Fruit fly (Drosophila melanogaster): ENCODE results near the gene CheB38a.
A peak's percentile ranks its signal among the peaks of the same experiment; 100 is the strongest.

CheB38a gene

dm6 chr2L:20807617-20808509, 10.5 kb downstream of the CheB38a start (continued):
- 0 out of 4 replicates have a peak, but pooled peaks have one; percentile 19 for TF ChIP-seq chinmo (GFP tag; IDR thresholded peaks at IDR 0.05; ENCODE audit: partially characterized antibody)
- peak; percentile 15 for TF ChIP-seq ewg (GFP tag; optimal IDR thresholded peaks at IDR 0.05)
- peak; percentile 31 for TF ChIP-seq CG17385 (GFP tag; optimal IDR thresholded peaks at IDR 0.05)
- peak; percentile 98 for TF ChIP-seq CG31224 (GFP tag; IDR thresholded peaks at IDR 0.05)
- no peak for TF ChIP-seq CG1832 (GFP tag; optimal IDR thresholded peaks at IDR 0.05)
- peak; percentile 29 for TF ChIP-seq tup (GFP tag; optimal IDR thresholded peaks at IDR 0.05)
- peak; percentile 76 for TF ChIP-seq gem (tag; optimal IDR thresholded peaks at IDR 0.05)
- TF ChIP-seq fu2 (GFP tag; optimal IDR thresholded peaks at IDR 0.05), result no peak
- TF ChIP-seq Sox102F (GFP tag; optimal IDR thresholded peaks at IDR 0.05), result peak; percentile 65
- no peak for TF ChIP-seq CG2202 (tag; optimal IDR thresholded peaks at IDR 0.05)
- peak; percentile 68 for TF ChIP-seq HHEX (GFP tag; optimal IDR thresholded peaks at IDR 0.05)
- peak; percentile 23 for TF ChIP-seq seq (GFP tag; IDR thresholded peaks at IDR 0.05)
- TF ChIP-seq sna (GFP tag; IDR thresholded peaks at IDR 0.05; ENCODE audit: partially characterized antibody), result 0 out of 2 replicates have a peak, but pooled peaks have one; percentile 18
- TF ChIP-seq zfh1 (GFP tag; IDR thresholded peaks at IDR 0.05), result peak; percentile 56; the same call in 2 of the 3 replicates
- peak; percentile 74 for TF ChIP-seq caup (GFP tag; optimal IDR thresholded peaks at IDR 0.05; ENCODE audit: severe bottlenecking)
- no peak for TF ChIP-seq tio (GFP tag; optimal IDR thresholded peaks at IDR 0.05)
- peak; percentile 52 for TF ChIP-seq CG18011 (GFP tag; optimal IDR thresholded peaks at IDR 0.05)
- TF ChIP-seq CG3838 (GFP tag; optimal IDR thresholded peaks at IDR 0.05), result no peak
- no peak for TF ChIP-seq hb (GFP tag; IDR thresholded peaks at IDR 0.05; ENCODE audit: partially characterized antibody)
- peak; percentile 39 for TF ChIP-seq CG18262 (tag; optimal IDR thresholded peaks at IDR 0.05)
- no peak for TF ChIP-seq pum (GFP tag; optimal IDR thresholded peaks at IDR 0.05)
- no peak for TF ChIP-seq hkb (optimal IDR thresholded peaks at IDR 0.05)
- peak; percentile 65 for TF ChIP-seq hkb (GFP tag; IDR thresholded peaks at IDR 0.05)
- TF ChIP-seq C15 (GFP tag; IDR thresholded peaks at IDR 0.05), result no peak
- no peak for TF ChIP-seq sc (optimal IDR thresholded peaks at IDR 0.05)
- TF ChIP-seq sc (GFP tag; optimal IDR thresholded peaks at IDR 0.05), result no peak
- peak; percentile 31; the same call in 1 of the 2 replicates for TF ChIP-seq wdn (GFP tag; IDR thresholded peaks at IDR 0.05)
- TF ChIP-seq CG4730 (GFP tag; IDR thresholded peaks at IDR 0.05), result peak; percentile 37; the same call in 1 of the 2 replicates
- peak; percentile 74 for TF ChIP-seq Fer1 (GFP tag; optimal IDR thresholded peaks at IDR 0.05)
- TF ChIP-seq Trl (optimal IDR thresholded peaks at IDR 0.05), result peak in 1 of 2 experiments; percentile 50
- peak; percentile 46 for TF ChIP-seq Trl (GFP tag; optimal IDR thresholded peaks at IDR 0.05)
- TF ChIP-seq CG13296 (GFP tag; optimal IDR thresholded peaks at IDR 0.05), result peak; percentile 51
- peak; percentile 41 for TF ChIP-seq odd (GFP tag; optimal IDR thresholded peaks at IDR 0.05)
- no peak for TF ChIP-seq Spps (tag; optimal IDR thresholded peaks at IDR 0.05)
- peak; percentile 54 for TF ChIP-seq Vsx1 (GFP tag; optimal IDR thresholded peaks at IDR 0.05)
- peak; percentile 61 for TF ChIP-seq CG3281 (GFP tag; optimal IDR thresholded peaks at IDR 0.05)
- TF ChIP-seq hth (optimal IDR thresholded peaks at IDR 0.05), result no peak
- no peak for TF ChIP-seq rib (GFP tag; IDR thresholded peaks at IDR 0.05)
- TF ChIP-seq Ets65A (GFP tag), result no peak
- no peak for TF ChIP-seq ab (GFP tag; optimal IDR thresholded peaks at IDR 0.05)
- peak; percentile 61 for TF ChIP-seq mirr (GFP tag; optimal IDR thresholded peaks at IDR 0.05)
- no peak for TF ChIP-seq vnd (GFP tag; IDR thresholded peaks at IDR 0.05; ENCODE audit: partially characterized antibody)
- TF ChIP-seq gro (GFP tag; optimal IDR thresholded peaks at IDR 0.05), result peak; percentile 24
- TF ChIP-seq CG14441 (GFP tag; IDR thresholded peaks at IDR 0.05), result no peak
- TF ChIP-seq CG30431 (GFP tag; optimal IDR thresholded peaks at IDR 0.05), result no peak
- TF ChIP-seq CG10366 (GFP tag; IDR thresholded peaks at IDR 0.05), result peak; percentile 31; the same call in 1 of the 2 replicates
- peak; percentile 46 for TF ChIP-seq CG12299 (tag; optimal IDR thresholded peaks at IDR 0.05)
- no peak for TF ChIP-seq CG3065 (GFP tag; optimal IDR thresholded peaks at IDR 0.05)
- TF ChIP-seq Dip2 (GFP tag; IDR thresholded peaks at IDR 0.05), result no peak

Measured in whole organism, embryonic.